Worm (Caenorhabditis elegans): ENCODE results near the gene C09B8.3.

Gene C09B8.3

DNA sequence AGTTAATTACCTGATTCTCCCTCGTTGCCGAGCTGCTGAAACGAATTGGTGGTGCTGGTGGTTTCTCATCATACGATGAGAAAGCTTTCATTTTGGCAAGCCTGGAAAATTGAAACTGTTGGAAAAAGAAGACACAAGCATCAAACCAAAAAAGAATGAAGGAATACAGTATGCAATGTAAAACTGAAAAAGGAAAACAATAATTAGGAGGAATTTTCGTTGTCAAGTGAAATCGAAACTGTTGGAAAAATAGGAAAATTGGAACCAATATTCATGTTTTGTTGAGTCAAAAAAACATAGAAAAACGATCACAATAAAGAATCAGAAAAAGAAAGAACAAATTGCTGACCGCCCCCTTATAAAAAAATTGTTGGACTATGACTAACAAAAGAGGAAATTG is 38.0 kb upstream of the C09B8.3 start, which contains the start of gene pak-1:
Gene pak-1, minus strand, starts transcription at position 101 of the 400 bp plus-strand sequence.
- TF ChIP-seq elt-2 (tag; optimal IDR thresholded peaks at IDR 0.05) (no peak), nhr-237 (tag; optimal IDR thresholded peaks at IDR 0.05) (no peak)

DNA sequence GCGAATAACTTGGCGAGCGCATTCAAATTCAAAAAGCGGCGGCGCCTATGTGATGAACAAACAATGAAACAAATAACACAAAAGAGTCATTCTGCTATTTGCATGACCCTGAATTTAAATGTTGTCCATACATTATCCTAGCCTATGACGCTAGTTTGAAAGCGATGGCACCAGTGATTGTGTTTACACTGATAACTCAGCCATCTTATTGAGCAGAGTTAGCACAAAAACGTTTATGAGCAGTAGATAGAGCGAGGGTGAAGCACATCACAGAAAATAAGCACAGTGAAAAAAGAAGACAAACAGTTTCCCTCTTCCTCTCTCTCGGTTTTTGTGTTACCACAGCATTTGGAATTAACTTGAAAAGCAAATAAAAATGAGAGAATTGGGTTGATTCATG is 32.8 kb upstream of the C09B8.3 start:
- TF ChIP-seq nhr-11 (tag; optimal IDR thresholded peaks at IDR 0.05) (no peak), nhr-12 (tag; optimal IDR thresholded peaks at IDR 0.05) (no peak), ceh-16 (tag; optimal IDR thresholded peaks at IDR 0.05) (no peak), jun-1 (tag; optimal IDR thresholded peaks at IDR 0.05) (peak; percentile 37), pha-4 (tag; optimal IDR thresholded peaks at IDR 0.05) (peak; percentile 79), elt-2 (tag; optimal IDR thresholded peaks at IDR 0.05) (peak; percentile 8)

DNA sequence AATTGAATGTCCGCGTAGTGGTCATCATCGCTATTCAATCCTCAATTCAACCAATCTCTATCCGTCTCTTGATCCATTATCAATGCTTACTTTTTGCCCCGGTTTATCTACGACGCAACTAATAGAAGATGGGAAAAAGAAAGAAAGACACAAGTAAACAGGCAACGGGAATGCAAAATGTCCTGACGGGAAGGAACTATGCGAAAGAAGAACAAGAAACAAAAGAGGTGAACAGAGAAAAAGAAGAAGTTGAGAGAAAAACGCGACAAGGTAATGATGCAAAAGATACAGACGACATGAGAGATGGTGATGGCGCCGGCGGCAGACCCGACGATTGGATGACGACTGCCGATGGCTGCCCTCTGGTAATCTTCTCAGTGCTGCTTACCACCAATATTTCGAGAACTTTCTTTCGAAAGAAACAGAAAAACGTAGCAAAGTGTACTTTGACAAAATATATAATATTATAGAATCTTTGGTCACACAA is 31.6 kb upstream of the C09B8.3 start:
- peak; percentile 92 for TF ChIP-seq jun-1 (tag; optimal IDR thresholded peaks at IDR 0.05)
- peak; percentile 44 for TF ChIP-seq ceh-28 (tag; optimal IDR thresholded peaks at IDR 0.05)
- no peak for TF ChIP-seq mml-1 (tag; optimal IDR thresholded peaks at IDR 0.05)
- peak; percentile 86 for TF ChIP-seq nhr-25 (tag; optimal IDR thresholded peaks at IDR 0.05)
- TF ChIP-seq mdl-1 (tag; optimal IDR thresholded peaks at IDR 0.05) = peak; percentile 19
- TF ChIP-seq elt-3 (tag; optimal IDR thresholded peaks at IDR 0.05) = peak in 2 of 3 experiments; percentile 14 to 55
- TF ChIP-seq egl-27 (tag; optimal IDR thresholded peaks at IDR 0.05) = peak; percentile 49
- TF ChIP-seq ama-1 (optimal IDR thresholded peaks at IDR 0.05) = peak; percentile 59
- peak; percentile 42 for TF ChIP-seq unc-62 (GFP tag; optimal IDR thresholded peaks at IDR 0.05)
- TF ChIP-seq nhr-28 (tag; optimal IDR thresholded peaks at IDR 0.05) = no peak
- TF ChIP-seq lin-15B (tag; optimal IDR thresholded peaks at IDR 0.05) = peak; percentile 10
- TF ChIP-seq skn-1 (tag; optimal IDR thresholded peaks at IDR 0.05) = no peak
- peak; percentile 48 for TF ChIP-seq nhr-43 (tag; optimal IDR thresholded peaks at IDR 0.05; ENCODE audit: poor library complexity, severe bottlenecking)
- peak; percentile 28 for TF ChIP-seq elt-1 (tag; optimal IDR thresholded peaks at IDR 0.05)
- peak; percentile 21 for TF ChIP-seq R02D3.7 (tag; optimal IDR thresholded peaks at IDR 0.05)
- peak; percentile 28 for TF ChIP-seq lsy-12 (tag; optimal IDR thresholded peaks at IDR 0.05)
- TF ChIP-seq ceh-16 (tag; optimal IDR thresholded peaks at IDR 0.05) = no peak
- TF ChIP-seq nfya-1 (tag; optimal IDR thresholded peaks at IDR 0.05; ENCODE audit: insufficient read depth) = peak; percentile 95
- TF ChIP-seq hmg-11 (tag; optimal IDR thresholded peaks at IDR 0.05) = peak; percentile 58
- TF ChIP-seq eor-1 (tag; optimal IDR thresholded peaks at IDR 0.05) = no peak
- peak; percentile 81 for TF ChIP-seq pqm-1 (tag; optimal IDR thresholded peaks at IDR 0.05)
- TF ChIP-seq tbx-2 (tag; optimal IDR thresholded peaks at IDR 0.05) = peak; percentile 21
- TF ChIP-seq elt-2 (tag; optimal IDR thresholded peaks at IDR 0.05) = peak; percentile 92
- no peak for TF ChIP-seq ceh-9 (tag; optimal IDR thresholded peaks at IDR 0.05)
- TF ChIP-seq lin-39 (tag; optimal IDR thresholded peaks at IDR 0.05) = peak; percentile 50
- TF ChIP-seq nhr-23 (tag; optimal IDR thresholded peaks at IDR 0.05) = peak; percentile 93
- TF ChIP-seq ztf-4 (tag; optimal IDR thresholded peaks at IDR 0.05) = no peak
- TF ChIP-seq unc-39 (tag; optimal IDR thresholded peaks at IDR 0.05) = no peak
- TF ChIP-seq egl-5 (tag; optimal IDR thresholded peaks at IDR 0.05) = peak; percentile 67
- peak; percentile 92 for TF ChIP-seq pha-4 (tag; optimal IDR thresholded peaks at IDR 0.05)

DNA sequence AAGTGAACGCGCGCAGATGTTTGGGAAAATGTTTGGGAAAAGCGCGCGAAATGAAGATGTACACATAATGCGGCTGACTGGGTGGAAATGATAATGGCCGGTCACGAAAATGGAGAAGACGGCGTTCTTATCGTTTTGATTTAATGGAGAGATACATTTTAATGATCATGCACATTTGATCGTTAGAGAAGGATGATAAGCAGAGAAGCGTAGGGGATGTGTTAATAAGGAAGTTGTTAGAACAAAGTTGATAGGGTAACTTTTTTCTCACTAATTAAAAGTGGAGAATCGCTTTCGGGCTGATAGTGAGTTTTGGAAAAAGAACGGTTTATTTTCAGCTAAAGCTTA is 30.6 kb upstream of the C09B8.3 start:
- TF ChIP-seq nhr-12 (tag; optimal IDR thresholded peaks at IDR 0.05) (no peak), nhr-25 (tag; optimal IDR thresholded peaks at IDR 0.05) (no peak), sea-2 (GFP tag; optimal IDR thresholded peaks at IDR 0.05) (no peak), ceh-28 (tag; optimal IDR thresholded peaks at IDR 0.05) (peak; percentile 32), elt-2 (tag; optimal IDR thresholded peaks at IDR 0.05) (peak; percentile 68), egl-5 (tag; optimal IDR thresholded peaks at IDR 0.05) (no peak), nhr-11 (tag; optimal IDR thresholded peaks at IDR 0.05) (no peak)

DNA sequence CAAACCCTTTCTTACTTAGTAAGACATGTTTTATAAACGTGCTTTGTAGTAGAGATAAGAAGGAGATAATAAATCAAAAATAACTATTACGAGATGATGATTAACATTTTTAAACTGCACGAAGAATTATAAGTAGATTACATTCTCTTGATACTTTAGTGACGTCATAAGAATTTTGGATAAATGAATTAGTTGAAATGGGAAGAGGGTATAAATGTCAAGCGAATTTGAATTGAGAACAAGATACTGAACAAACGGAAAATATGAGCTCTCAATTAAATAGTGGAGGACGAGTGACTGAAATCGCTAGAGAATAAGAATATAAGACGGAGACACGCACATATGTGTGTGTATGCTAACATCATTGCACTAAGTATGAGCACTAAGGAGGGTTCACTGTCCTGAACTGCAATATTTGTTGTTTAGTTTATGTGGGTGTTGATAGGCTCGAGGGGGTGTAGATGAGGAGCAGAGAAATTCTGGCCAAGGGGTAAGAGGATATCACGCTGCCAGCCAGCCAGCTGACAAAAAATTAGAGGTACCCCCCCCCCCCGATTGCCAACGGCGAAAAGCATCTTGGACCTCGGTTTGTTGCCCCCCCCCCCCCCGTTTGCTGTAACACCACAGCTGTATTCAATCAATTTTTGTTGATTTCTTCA is 30.1 kb upstream of the C09B8.3 start:
- no peak for TF ChIP-seq elt-2 (tag; optimal IDR thresholded peaks at IDR 0.05)
- TF ChIP-seq mdl-1 (tag; optimal IDR thresholded peaks at IDR 0.05) = no peak
- TF ChIP-seq mml-1 (tag; optimal IDR thresholded peaks at IDR 0.05) = no peak
- peak; percentile 31 for TF ChIP-seq lsy-12 (tag; optimal IDR thresholded peaks at IDR 0.05)
- TF ChIP-seq egl-5 (tag; optimal IDR thresholded peaks at IDR 0.05) = no peak
- TF ChIP-seq nhr-12 (tag; optimal IDR thresholded peaks at IDR 0.05) = no peak
- peak; percentile 10 for TF ChIP-seq ama-1 (optimal IDR thresholded peaks at IDR 0.05)
